Fruit fly (Drosophila melanogaster): ENCODE measurements around the gene CG9922.

dm6 chr3R:14070664-14071063, 34.5 kb upstream of the CG9922 start:
- no peak for TF ChIP-seq pan (optimal IDR thresholded peaks at IDR 0.05)
- TF ChIP-seq usp (GFP tag; optimal IDR thresholded peaks at IDR 0.05), result no peak
- TF ChIP-seq psq (optimal IDR thresholded peaks at IDR 0.05), result no peak
- TF ChIP-seq Dll (optimal IDR thresholded peaks at IDR 0.05), result no peak
- no peak for TF ChIP-seq CG8478 (optimal IDR thresholded peaks at IDR 0.05)
- TF ChIP-seq EcR (GFP tag; optimal IDR thresholded peaks at IDR 0.05), result no peak

Measured in whole organism.